Worm (Caenorhabditis elegans): ENCODE data around the gene cest-33.

Gene cest-33

DNA sequence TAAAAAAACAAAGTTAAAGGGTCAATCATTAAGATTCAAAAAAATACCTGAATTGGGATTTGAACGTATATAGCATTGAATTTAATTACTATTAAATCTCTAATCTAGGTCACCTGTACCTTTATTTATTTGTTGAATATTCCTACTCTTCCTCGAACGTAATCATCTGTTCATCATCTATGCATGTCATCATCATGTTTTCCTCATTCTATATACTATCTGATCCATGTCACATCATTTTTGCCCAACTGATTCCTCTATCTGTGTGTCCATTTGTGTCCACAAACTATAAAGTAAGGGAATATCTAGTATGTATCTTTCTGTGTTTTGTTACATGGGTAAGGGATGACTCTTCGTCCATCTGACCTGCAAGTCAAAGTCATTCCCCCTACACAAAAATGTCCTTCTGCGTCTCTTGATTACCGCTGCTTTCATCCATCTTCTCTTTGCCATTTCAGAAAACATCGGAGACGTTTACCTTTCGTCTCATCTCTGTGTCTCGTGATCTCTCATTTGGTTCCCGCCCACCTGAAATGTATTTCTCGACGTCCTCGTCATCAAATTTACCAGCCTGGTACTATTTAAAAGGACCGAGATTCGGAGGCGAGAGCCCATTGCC, 42.6 kb downstream of the cest-33 start:
- TF ChIP-seq egl-27 (tag; optimal IDR thresholded peaks at IDR 0.05) (no peak), ceh-82 (tag; optimal IDR thresholded peaks at IDR 0.05) (no peak), mml-1 (tag; optimal IDR thresholded peaks at IDR 0.05) (no peak), unc-39 (tag; optimal IDR thresholded peaks at IDR 0.05) (no peak), nhr-23 (tag; optimal IDR thresholded peaks at IDR 0.05) (peak; percentile 53), fos-1 (tag; optimal IDR thresholded peaks at IDR 0.05) (no peak), nhr-25 (tag; optimal IDR thresholded peaks at IDR 0.05) (peak; percentile 68), nhr-43 (tag; optimal IDR thresholded peaks at IDR 0.05; ENCODE audit: poor library complexity, severe bottlenecking) (peak; percentile 20), ceh-16 (tag; optimal IDR thresholded peaks at IDR 0.05) (no peak)

DNA sequence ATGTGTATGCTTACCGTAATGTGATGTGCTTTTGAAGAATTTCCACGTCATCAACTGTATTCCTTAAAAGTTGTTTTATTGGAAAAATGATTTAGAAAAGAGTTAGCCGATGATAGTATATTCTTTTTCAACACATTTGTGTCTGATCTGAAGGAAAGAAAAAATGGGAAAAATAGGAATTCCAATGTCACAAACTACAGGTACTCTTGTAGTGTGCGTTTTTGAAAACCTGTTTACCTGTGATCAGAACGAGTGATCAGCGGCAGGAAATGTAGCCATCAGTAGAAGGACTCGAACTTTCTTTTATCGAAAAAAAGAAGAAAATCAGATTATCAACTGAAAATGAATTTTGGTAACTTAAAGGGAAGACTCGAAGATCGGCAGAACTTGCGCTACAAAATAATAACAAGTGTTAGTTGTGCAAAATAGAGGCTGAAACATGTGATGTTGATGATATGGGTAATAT, 43.7 kb downstream of the cest-33 start, which contains the start of gene T28C12.15:
TSS of gene T28C12.15 (minus strand) at position 51 of the 466 bp plus-strand sequence.
- TF ChIP-seq fkh-10 (GFP tag; optimal IDR thresholded peaks at IDR 0.05) (no peak), daf-12 (tag; optimal IDR thresholded peaks at IDR 0.05) (no peak), fos-1 (tag; optimal IDR thresholded peaks at IDR 0.05) (no peak), nfya-1 (tag; optimal IDR thresholded peaks at IDR 0.05; ENCODE audit: insufficient read depth) (no peak), nhr-67 (tag; optimal IDR thresholded peaks at IDR 0.05) (no peak), tbx-2 (tag; optimal IDR thresholded peaks at IDR 0.05) (no peak), lin-15B (tag; optimal IDR thresholded peaks at IDR 0.05) (no peak), nhr-28 (tag; optimal IDR thresholded peaks at IDR 0.05) (no peak), hmg-11 (tag; optimal IDR thresholded peaks at IDR 0.05) (no peak), R02D3.7 (tag; optimal IDR thresholded peaks at IDR 0.05) (no peak), lsy-12 (tag; optimal IDR thresholded peaks at IDR 0.05) (no peak), nhr-237 (tag; optimal IDR thresholded peaks at IDR 0.05) (no peak)

DNA sequence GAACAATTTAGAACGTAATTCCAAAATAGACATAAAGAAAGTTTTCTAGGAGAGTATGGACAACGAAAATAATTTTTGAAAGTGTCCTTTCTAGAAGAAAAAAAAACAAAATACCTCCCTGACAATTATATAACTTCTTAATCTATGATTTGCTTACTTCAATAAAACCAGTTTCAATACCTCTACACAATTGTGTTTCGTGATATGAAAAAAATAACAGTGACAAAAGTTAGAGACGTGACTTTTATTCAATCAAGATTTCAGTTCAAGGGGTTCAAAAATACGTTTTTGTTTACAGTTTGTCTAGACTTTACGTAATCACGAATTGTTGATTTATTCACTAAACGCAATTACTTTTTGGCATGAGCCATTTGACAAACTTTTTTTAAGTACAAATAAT, 44.2 kb downstream of the cest-33 start:
- TF ChIP-seq hmg-11 (tag; optimal IDR thresholded peaks at IDR 0.05) (no peak), elt-2 (tag; optimal IDR thresholded peaks at IDR 0.05) (no peak), tbx-2 (tag; optimal IDR thresholded peaks at IDR 0.05) (no peak), nhr-11 (tag; optimal IDR thresholded peaks at IDR 0.05) (no peak), ZK546.5 (tag; optimal IDR thresholded peaks at IDR 0.05) (no peak), lin-15B (tag; optimal IDR thresholded peaks at IDR 0.05) (no peak), egl-5 (tag; optimal IDR thresholded peaks at IDR 0.05) (no peak), fkh-2 (tag; optimal IDR thresholded peaks at IDR 0.05) (no peak), nhr-237 (tag; optimal IDR thresholded peaks at IDR 0.05) (no peak), mml-1 (tag; optimal IDR thresholded peaks at IDR 0.05) (no peak), aly-2 (tag; optimal IDR thresholded peaks at IDR 0.05) (no peak), sea-2 (GFP tag; optimal IDR thresholded peaks at IDR 0.05) (no peak), eor-1 (tag; optimal IDR thresholded peaks at IDR 0.05) (no peak), ceh-16 (tag; optimal IDR thresholded peaks at IDR 0.05) (no peak), nhr-12 (tag; optimal IDR thresholded peaks at IDR 0.05) (no peak), fos-1 (tag; optimal IDR thresholded peaks at IDR 0.05) (no peak), nhr-43 (tag; optimal IDR thresholded peaks at IDR 0.05; ENCODE audit: poor library complexity, severe bottlenecking) (no peak)

DNA sequence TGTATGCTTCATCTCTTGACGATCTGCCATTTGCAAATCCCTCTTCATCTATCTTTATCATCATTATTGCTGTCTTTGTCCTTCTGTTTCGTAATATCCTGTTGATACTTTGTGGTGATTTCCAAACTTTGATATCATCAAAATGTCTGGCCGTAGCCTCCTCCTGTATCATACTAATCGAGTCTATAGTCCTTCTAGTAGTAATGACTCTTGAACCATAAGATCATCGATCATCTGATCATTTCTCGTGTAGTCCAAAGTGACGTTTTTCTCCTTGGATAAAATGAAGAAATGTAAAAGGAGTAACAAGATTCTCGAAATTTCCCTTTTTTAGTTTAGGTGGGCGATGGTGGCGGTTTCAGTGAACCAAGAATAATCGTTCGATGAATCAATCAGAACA, 46.1 kb downstream of the cest-33 start:
- TF ChIP-seq nhr-25 (tag; optimal IDR thresholded peaks at IDR 0.05): peak; percentile 18
- no peak for TF ChIP-seq ZK546.5 (tag; optimal IDR thresholded peaks at IDR 0.05)
- peak in 1 of 3 experiments; percentile 36 for TF ChIP-seq elt-3 (tag; optimal IDR thresholded peaks at IDR 0.05)
- TF ChIP-seq nhr-43 (tag; optimal IDR thresholded peaks at IDR 0.05; ENCODE audit: poor library complexity, severe bottlenecking): peak; percentile 44

DNA sequence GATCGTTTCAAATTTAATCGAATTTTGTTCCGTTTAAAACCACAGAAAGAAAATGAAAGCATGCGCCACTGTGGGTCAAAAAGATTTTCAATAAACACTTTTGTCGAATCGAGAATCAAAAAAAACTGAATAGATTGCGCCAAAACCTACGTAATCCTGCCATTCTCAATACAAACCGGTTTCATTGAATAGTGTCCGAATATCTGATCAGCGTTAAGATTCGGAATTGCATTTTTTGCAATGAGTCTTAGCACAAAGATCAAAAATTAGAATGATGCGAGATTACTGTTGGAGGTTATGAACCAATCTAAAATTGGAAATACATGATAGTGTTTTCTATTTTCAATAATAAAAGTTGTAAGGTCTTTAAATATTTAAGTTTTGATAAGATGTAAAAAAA, 47.5 kb downstream of the cest-33 start:
- TF ChIP-seq nhr-25 (tag; optimal IDR thresholded peaks at IDR 0.05): peak; percentile 45
- TF ChIP-seq nhr-43 (tag; optimal IDR thresholded peaks at IDR 0.05; ENCODE audit: poor library complexity, severe bottlenecking): peak; percentile 34
- TF ChIP-seq elt-1 (tag; optimal IDR thresholded peaks at IDR 0.05): peak; percentile 0
- TF ChIP-seq nhr-237 (tag; optimal IDR thresholded peaks at IDR 0.05): no peak

DNA sequence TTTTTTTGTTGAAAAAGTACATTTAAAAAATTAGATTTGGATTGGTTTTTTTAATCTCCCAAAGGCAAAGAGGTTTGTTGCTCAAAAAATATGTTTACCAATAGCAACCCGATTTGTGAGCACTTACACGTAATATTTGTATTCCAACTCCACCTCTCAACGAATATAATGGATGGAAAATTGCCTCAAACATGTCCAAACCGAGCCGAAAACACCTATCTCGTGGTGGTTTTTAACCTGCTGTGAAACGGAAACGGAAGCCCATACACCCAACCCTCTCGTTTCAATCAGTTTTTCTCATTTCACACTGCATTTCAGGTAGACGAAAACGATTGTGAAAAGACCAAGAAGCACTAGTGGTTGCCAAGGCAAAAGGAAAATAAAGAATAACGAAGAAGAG, 48.8 kb downstream of the cest-33 start, which contains the start of gene cest-24:
TSS of gene cest-24 (plus strand) at position 301 of the 400 bp plus-strand sequence.
- TF ChIP-seq nhr-43 (tag; optimal IDR thresholded peaks at IDR 0.05; ENCODE audit: poor library complexity, severe bottlenecking) (no peak), ztf-11 (tag; optimal IDR thresholded peaks at IDR 0.05) (no peak), R02D3.7 (tag; optimal IDR thresholded peaks at IDR 0.05) (no peak), ceh-28 (tag; optimal IDR thresholded peaks at IDR 0.05) (no peak), nhr-76 (tag; optimal IDR thresholded peaks at IDR 0.05) (no peak), nhr-11 (tag; optimal IDR thresholded peaks at IDR 0.05) (no peak), unc-39 (tag; optimal IDR thresholded peaks at IDR 0.05) (no peak), hmg-11 (tag; optimal IDR thresholded peaks at IDR 0.05) (no peak), fkh-10 (GFP tag; optimal IDR thresholded peaks at IDR 0.05) (no peak)
